Fruit fly (Drosophila melanogaster) Kc167 (cell line): ENCODE measurements around the gene Mst27D.

Experiments used
- h ChIP-seq: fragments of >200 bp; optimal IDR thresholded peaks from 3 replicates; lab custom pipeline; 2018; ENCODE audit warnings: missing external identifiers
- psq ChIP-seq: fragments of >200 bp; optimal IDR thresholded peaks from 2 replicates; lab custom pipeline; 2017; ENCODE audit warnings: missing external identifiers

DNA sequence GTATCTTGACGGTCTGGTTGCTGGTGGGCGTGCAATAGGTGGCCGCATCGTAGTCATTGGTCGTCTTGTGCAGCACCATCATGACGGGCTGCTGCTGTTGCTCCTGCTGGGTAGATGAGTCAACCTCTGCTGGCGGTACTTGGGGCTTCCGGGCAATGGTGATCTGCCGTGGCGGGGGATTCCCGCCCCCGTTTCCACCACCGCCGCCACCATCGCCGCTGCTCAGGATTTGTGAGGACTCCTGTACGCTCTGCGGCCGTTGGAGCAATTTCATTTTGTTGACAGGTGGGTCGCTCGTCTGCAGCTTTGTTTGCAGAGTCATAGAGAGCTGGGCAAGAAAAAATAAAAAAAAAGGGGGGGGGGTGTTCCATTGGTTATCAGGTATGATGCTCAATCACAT lies 34.3 kb downstream of the Mst27D start:
- TF ChIP-seq h (lab: Kevin White, UChicago) (no peak), psq (lab: Kevin White, UChicago) (no peak)
